Fruit fly (Drosophila melanogaster): ENCODE results near the gene CG44215.

CG44215 gene

dm6 chr3R:14152550-14152949, 1.7 kb downstream of the CG44215 start, which contains the start of gene CG42500:
Gene CG42500 (minus strand): TSS chr3R:14152650.
- TF ChIP-seq ey (GFP tag; optimal IDR thresholded peaks at IDR 0.05) = no peak
- no peak for TF ChIP-seq brk (GFP tag; optimal IDR thresholded peaks at IDR 0.05)
- TF ChIP-seq CG9705 (GFP tag; optimal IDR thresholded peaks at IDR 0.05) = no peak
- no peak for TF ChIP-seq Myc (optimal IDR thresholded peaks at IDR 0.05)
- TF ChIP-seq Hr83 (GFP tag; optimal IDR thresholded peaks at IDR 0.05; ENCODE audit: poor library complexity, severe bottlenecking) = no peak
- no peak for TF ChIP-seq tai (GFP tag; optimal IDR thresholded peaks at IDR 0.05)
- TF ChIP-seq dmrt93B (GFP tag; optimal IDR thresholded peaks at IDR 0.05) = no peak
- TF ChIP-seq rgr (GFP tag; optimal IDR thresholded peaks at IDR 0.05) = no peak
- TF ChIP-seq OdsH (GFP tag; optimal IDR thresholded peaks at IDR 0.05) = no peak
- TF ChIP-seq usp (GFP tag; optimal IDR thresholded peaks at IDR 0.05) = no peak
- TF ChIP-seq Jra (GFP tag; optimal IDR thresholded peaks at IDR 0.05) = no peak
- TF ChIP-seq Rel (GFP tag; optimal IDR thresholded peaks at IDR 0.05) = no peak
- no peak for TF ChIP-seq Rel (tag; optimal IDR thresholded peaks at IDR 0.05)

DNA sequence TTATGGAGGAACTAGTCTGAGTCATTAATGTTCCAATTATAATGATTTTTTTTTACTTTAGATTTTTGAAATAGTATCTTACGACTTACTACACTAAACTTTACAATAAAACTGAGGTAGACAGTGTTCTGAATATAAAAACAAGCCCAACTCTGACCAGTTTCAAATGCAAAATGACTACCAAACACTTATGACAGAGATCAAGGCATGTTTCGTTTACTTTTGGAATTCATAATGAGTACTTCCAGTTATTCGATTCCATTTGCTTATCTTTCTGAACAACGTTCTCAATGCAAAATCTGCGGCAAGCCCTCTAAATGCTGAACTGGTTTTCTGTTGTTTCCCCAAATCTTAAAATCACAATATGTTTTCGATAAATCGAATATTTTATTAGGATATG, 2.4 kb downstream of the CG44215 start, which contains the start of gene CG14355:
TSS of gene CG14355 (minus strand) at position 101 of the 400 bp plus-strand sequence.
- TF ChIP-seq CrebA (GFP tag; optimal IDR thresholded peaks at IDR 0.05; ENCODE audit: borderline replicate concordance) (no peak), Jra (GFP tag; optimal IDR thresholded peaks at IDR 0.05) (no peak), Rel (GFP tag; optimal IDR thresholded peaks at IDR 0.05) (no peak), Rel (tag; optimal IDR thresholded peaks at IDR 0.05) (no peak), dsf (GFP tag; optimal IDR thresholded peaks at IDR 0.05; ENCODE audit: borderline replicate concordance) (no peak), Hnf4 (GFP tag; optimal IDR thresholded peaks at IDR 0.05) (no peak), Mio (GFP tag; optimal IDR thresholded peaks at IDR 0.05) (no peak), foxo (GFP tag; optimal IDR thresholded peaks at IDR 0.05) (no peak), OdsH (GFP tag; optimal IDR thresholded peaks at IDR 0.05) (no peak), rgr (GFP tag; optimal IDR thresholded peaks at IDR 0.05) (no peak), pan (optimal IDR thresholded peaks at IDR 0.05) (no peak), sv (GFP tag; optimal IDR thresholded peaks at IDR 0.05) (no peak), N (GFP tag; optimal IDR thresholded peaks at IDR 0.05) (no peak), woc (GFP tag; optimal IDR thresholded peaks at IDR 0.05) (no peak), Dfd (GFP tag; optimal IDR thresholded peaks at IDR 0.05) (no peak), CG32264 (GFP tag; optimal IDR thresholded peaks at IDR 0.05) (no peak), Sp1 (GFP tag; optimal IDR thresholded peaks at IDR 0.05) (no peak)

DNA sequence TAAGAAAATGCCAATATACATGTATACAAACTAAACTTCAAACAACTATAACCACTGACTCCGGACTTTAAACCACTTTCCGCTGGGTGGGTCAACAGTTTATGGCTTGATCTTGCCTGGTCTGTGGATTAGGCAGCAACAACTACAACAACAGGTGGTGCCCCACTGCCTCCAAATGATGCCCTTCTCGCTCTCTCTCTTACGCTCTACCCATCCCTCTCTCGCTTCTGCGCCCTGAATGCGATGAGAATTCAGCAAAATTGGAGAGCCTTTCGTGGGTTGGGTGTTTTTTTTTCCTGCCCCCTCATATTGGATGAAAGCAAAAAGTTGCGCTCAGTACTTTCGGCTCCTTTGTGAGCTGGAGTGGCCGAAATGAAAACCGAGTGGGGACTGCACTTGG, 13.3 kb downstream of the CG44215 start:
- no peak for TF ChIP-seq Sp1 (GFP tag; optimal IDR thresholded peaks at IDR 0.05)
- TF ChIP-seq Dif (GFP tag; optimal IDR thresholded peaks at IDR 0.05; ENCODE audit: partially characterized antibody) = peak; percentile 26

DNA sequence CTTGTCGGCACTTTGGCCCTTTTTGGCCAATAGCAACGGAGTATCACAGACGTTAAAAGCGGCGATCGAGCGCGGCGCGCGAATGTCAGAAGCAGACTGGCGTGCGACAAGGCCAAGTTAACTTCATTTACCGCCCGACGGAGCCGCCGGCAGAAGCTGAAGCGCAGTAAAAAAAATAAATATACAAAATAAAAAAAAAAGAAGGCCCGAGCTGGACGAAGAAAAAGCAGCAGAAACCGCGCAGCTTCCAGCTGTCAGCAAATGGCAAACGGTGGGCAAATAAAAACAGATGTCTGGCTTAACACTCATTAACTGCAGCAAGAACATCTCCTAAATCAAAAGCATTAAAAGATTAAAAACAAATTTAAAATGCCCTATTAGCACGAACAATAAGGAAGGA, 22.3 kb downstream of the CG44215 start, which contains the start of gene CG14356:
TSS of gene CG14356 (minus strand) at position 101 of the 400 bp plus-strand sequence.
- TF ChIP-seq CG32264 (GFP tag; optimal IDR thresholded peaks at IDR 0.05) = no peak
- TF ChIP-seq Vsx2 (GFP tag; optimal IDR thresholded peaks at IDR 0.05; ENCODE audit: partially characterized antibody) = no peak
- no peak for TF ChIP-seq pan (optimal IDR thresholded peaks at IDR 0.05)
- no peak for TF ChIP-seq Mio (GFP tag; optimal IDR thresholded peaks at IDR 0.05)
- TF ChIP-seq Dif (GFP tag; optimal IDR thresholded peaks at IDR 0.05; ENCODE audit: partially characterized antibody) = no peak
- no peak for TF ChIP-seq Sp1 (GFP tag; optimal IDR thresholded peaks at IDR 0.05)
- no peak for TF ChIP-seq dl (GFP tag; optimal IDR thresholded peaks at IDR 0.05; ENCODE audit: insufficient read depth in 1 of 2, partially characterized antibody in 2 of 2)
- TF ChIP-seq Hr83 (GFP tag; optimal IDR thresholded peaks at IDR 0.05; ENCODE audit: poor library complexity, severe bottlenecking) = no peak
- TF ChIP-seq woc (GFP tag; optimal IDR thresholded peaks at IDR 0.05) = no peak
- TF ChIP-seq brk (GFP tag; optimal IDR thresholded peaks at IDR 0.05) = no peak
- no peak for TF ChIP-seq foxo (GFP tag; optimal IDR thresholded peaks at IDR 0.05)
- TF ChIP-seq Jra (GFP tag; optimal IDR thresholded peaks at IDR 0.05) = no peak
- no peak for TF ChIP-seq usp (GFP tag; optimal IDR thresholded peaks at IDR 0.05)
- TF ChIP-seq GATAd (GFP tag; optimal IDR thresholded peaks at IDR 0.05) = no peak
- no peak for TF ChIP-seq fru (GFP tag; optimal IDR thresholded peaks at IDR 0.05)
- TF ChIP-seq h (GFP tag; optimal IDR thresholded peaks at IDR 0.05) = no peak
- no peak for TF ChIP-seq Myc (optimal IDR thresholded peaks at IDR 0.05)

- TF ChIP-seq tai (GFP tag; optimal IDR thresholded peaks at IDR 0.05) = no peak
- TF ChIP-seq CG32264 (GFP tag; optimal IDR thresholded peaks at IDR 0.05) = peak; percentile 5
- TF ChIP-seq Hr83 (GFP tag; optimal IDR thresholded peaks at IDR 0.05; ENCODE audit: poor library complexity, severe bottlenecking) = peak; percentile 55
- TF ChIP-seq OdsH (GFP tag; optimal IDR thresholded peaks at IDR 0.05) = peak; percentile 93
- TF ChIP-seq Myc (optimal IDR thresholded peaks at IDR 0.05) = peak; percentile 52
- TF ChIP-seq br (GFP tag; optimal IDR thresholded peaks at IDR 0.05) = peak; percentile 77
- TF ChIP-seq foxo (GFP tag; optimal IDR thresholded peaks at IDR 0.05) = peak in 1 of 2 experiments; percentile 95
- TF ChIP-seq fru (GFP tag; optimal IDR thresholded peaks at IDR 0.05) = peak; percentile 86
- no peak for TF ChIP-seq Vsx2 (GFP tag; optimal IDR thresholded peaks at IDR 0.05; ENCODE audit: partially characterized antibody)
- no peak for TF ChIP-seq N (GFP tag; optimal IDR thresholded peaks at IDR 0.05)
- TF ChIP-seq Dfd (GFP tag; optimal IDR thresholded peaks at IDR 0.05) = no peak
- TF ChIP-seq Hnf4 (GFP tag; optimal IDR thresholded peaks at IDR 0.05) = peak; percentile 94
- TF ChIP-seq dl (GFP tag; optimal IDR thresholded peaks at IDR 0.05; ENCODE audit: insufficient read depth in 1 of 2, partially characterized antibody in 2 of 2) = no peak
- TF ChIP-seq Dif (GFP tag; optimal IDR thresholded peaks at IDR 0.05; ENCODE audit: partially characterized antibody) = no peak
- TF ChIP-seq GATAd (GFP tag; optimal IDR thresholded peaks at IDR 0.05) = peak; percentile 64
- peak; percentile 80 for TF ChIP-seq sv (GFP tag; optimal IDR thresholded peaks at IDR 0.05)
- no peak for TF ChIP-seq usp (GFP tag; optimal IDR thresholded peaks at IDR 0.05)
- TF ChIP-seq jim (GFP tag; optimal IDR thresholded peaks at IDR 0.05) = peak; percentile 6
- TF ChIP-seq sage (GFP tag; optimal IDR thresholded peaks at IDR 0.05) = peak; percentile 67
- TF ChIP-seq rgr (GFP tag; optimal IDR thresholded peaks at IDR 0.05) = peak; percentile 95
- TF ChIP-seq CG9705 (GFP tag; optimal IDR thresholded peaks at IDR 0.05) = peak; percentile 89
- TF ChIP-seq dmrt93B (GFP tag; optimal IDR thresholded peaks at IDR 0.05) = peak; percentile 92
- no peak for TF ChIP-seq lola (GFP tag; optimal IDR thresholded peaks at IDR 0.05)
- peak; percentile 25 for TF ChIP-seq Rel (GFP tag; optimal IDR thresholded peaks at IDR 0.05)
- peak; percentile 66 for TF ChIP-seq Rel (tag; optimal IDR thresholded peaks at IDR 0.05)
- TF ChIP-seq woc (GFP tag; optimal IDR thresholded peaks at IDR 0.05) = peak; percentile 66
- no peak for TF ChIP-seq pan (optimal IDR thresholded peaks at IDR 0.05)
- TF ChIP-seq brk (GFP tag; optimal IDR thresholded peaks at IDR 0.05) = peak; percentile 89
Observed at dm6 chr3R:14125479-14126121, 28.6 kb downstream of the CG44215 start, which contains the start of the genes 140up and Polr2B. Gene 140up (minus strand): TSS chr3R:14125548. Gene Polr2B (plus strand): TSS chr3R:14125791.
